Worm (Caenorhabditis elegans) whole organism, mixed stage, embryonic: Measurements from ENCODE around the gene Y57G11C.8.
A peak's percentile ranks its signal among the peaks of the same experiment; 100 is the strongest.

ENCODE experiments used
- M03D4.4 ChIP-seq: sonication (generic microtip); optimal IDR thresholded peaks from 2 replicates; lab custom pipeline; 2017; ENCODE audit warnings: mild to moderate bottlenecking, missing genetic modification characterization, missing compliant biosample characterization
- bed-3 ChIP-seq: fragments of 200-800 bp; sonication (Bioruptor generic); optimal IDR thresholded peaks from 3 replicates; lab custom pipeline; 2018; ENCODE audit warnings: mild to moderate bottlenecking, missing genetic modification characterization, moderate library complexity, missing compliant biosample characterization
- ceh-39 ChIP-seq: fragments of 150-350 bp; optimal IDR thresholded peaks from 2 replicates; lab custom pipeline; 2014; ENCODE audit warnings: missing biosample characterization, missing genetic modification characterization
- ceh-43 ChIP-seq: fragments of 200-800 bp; sonication (Bioruptor generic); optimal IDR thresholded peaks from 2 replicates; lab custom pipeline; 2018; ENCODE audit warnings: mild to moderate bottlenecking, missing genetic modification characterization, moderate library complexity, missing compliant biosample characterization
- ceh-83 ChIP-seq: fragments of 200-800 bp; sonication (Bioruptor generic); optimal IDR thresholded peaks from 2 replicates; lab custom pipeline; 2018; ENCODE audit warnings: mild to moderate bottlenecking, missing genetic modification characterization, missing compliant biosample characterization
- ces-1 ChIP-seq: fragments of 150-350 bp; optimal IDR thresholded peaks from 2 replicates; lab custom pipeline; 2014; ENCODE audit warnings: missing biosample characterization, missing genetic modification reagents, missing genetic modification characterization
- cnd-1 ChIP-seq: fragments of 200-800 bp; sonication (Bioruptor generic); optimal IDR thresholded peaks from 2 replicates; lab custom pipeline; 2018; ENCODE audit warnings: mild to moderate bottlenecking, missing genetic modification characterization, missing compliant biosample characterization
- drap-1 ChIP-seq: fragments of 200-800 bp; sonication (Bioruptor generic); optimal IDR thresholded peaks from 3 replicates; lab custom pipeline; 2018; ENCODE audit warnings: mild to moderate bottlenecking, missing genetic modification characterization, missing compliant biosample characterization
- elt-1 ChIP-seq: sonication (generic microtip); optimal IDR thresholded peaks from 2 replicates; lab custom pipeline; 2017; ENCODE audit warnings: missing genetic modification characterization, mild to moderate bottlenecking, missing compliant biosample characterization, antibody characterized with exemption, moderate library complexity, borderline replicate concordance; ENCODE audit not compliant: insufficient read depth
- elt-3 ChIP-seq: fragments of 150-350 bp; optimal IDR thresholded peaks from 2 replicates; lab custom pipeline; 2014; ENCODE audit warnings: missing biosample characterization, missing genetic modification characterization
- flh-1 ChIP-seq: fragments of 200-800 bp; sonication (Bioruptor generic); optimal IDR thresholded peaks from 2 replicates; lab custom pipeline; 2018; ENCODE audit warnings: mild to moderate bottlenecking, missing genetic modification characterization, moderate library complexity, missing compliant biosample characterization
- ham-2 ChIP-seq: fragments of 200-800 bp; sonication (Bioruptor generic); optimal IDR thresholded peaks from 2 replicates; lab custom pipeline; 2018; ENCODE audit warnings: mild to moderate bottlenecking, missing genetic modification characterization, missing compliant biosample characterization
- hlh-1 ChIP-seq: fragments of 150-350 bp; optimal IDR thresholded peaks from 2 replicates; lab custom pipeline; 2014; ENCODE audit warnings: missing biosample characterization, missing genetic modification reagents, missing genetic modification characterization
- lin-13 ChIP-seq: fragments of 150-350 bp; optimal IDR thresholded peaks from 2 replicates; lab custom pipeline; 2014; ENCODE audit warnings: missing biosample characterization, missing genetic modification characterization
- mab-5 ChIP-seq: fragments of 150-350 bp; optimal IDR thresholded peaks from 2 replicates; lab custom pipeline; 2014; ENCODE audit warnings: missing biosample characterization, missing genetic modification characterization
- mls-2 ChIP-seq: sonication (generic microtip); optimal IDR thresholded peaks from 2 replicates; lab custom pipeline; 2016; ENCODE audit warnings: mild to moderate bottlenecking, missing genetic modification characterization, moderate library complexity, missing compliant biosample characterization
- nhr-12 ChIP-seq: fragments of 150-350 bp; optimal IDR thresholded peaks from 2 replicates; lab custom pipeline; 2014; ENCODE audit warnings: missing biosample characterization, missing genetic modification characterization
- nhr-2 ChIP-seq: fragments of 150-350 bp; optimal IDR thresholded peaks from 2 replicates; lab custom pipeline; 2014; ENCODE audit warnings: missing biosample characterization, missing genetic modification characterization
- nhr-237 ChIP-seq: fragments of 150-350 bp; optimal IDR thresholded peaks from 2 replicates; lab custom pipeline; 2014; ENCODE audit warnings: missing biosample characterization, missing genetic modification characterization
- nhr-28 ChIP-seq: fragments of 150-350 bp; optimal IDR thresholded peaks from 2 replicates; lab custom pipeline; 2014; ENCODE audit warnings: missing biosample characterization, missing genetic modification characterization
- pha-4 ChIP-seq: fragments of 150-350 bp; optimal IDR thresholded peaks from 2 replicates; lab custom pipeline; 2018; ENCODE audit warnings: missing biosample characterization, missing genetic modification reagents, missing genetic modification characterization
- sptf-1 ChIP-seq: sonication (generic microtip); optimal IDR thresholded peaks from 2 replicates; lab custom pipeline; 2017; ENCODE audit warnings: mild to moderate bottlenecking, missing genetic modification characterization, moderate library complexity, missing compliant biosample characterization
- tbx-8 ChIP-seq: fragments of 200-800 bp; sonication (Bioruptor generic); optimal IDR thresholded peaks from 2 replicates; lab custom pipeline; 2018; ENCODE audit warnings: mild to moderate bottlenecking, missing genetic modification characterization, moderate library complexity, missing compliant biosample characterization
- unc-120 ChIP-seq: sonication (generic microtip); optimal IDR thresholded peaks from 2 replicates; lab custom pipeline; 2017; ENCODE audit warnings: missing genetic modification characterization, missing compliant biosample characterization; ENCODE audit not compliant: poor library complexity, severe bottlenecking
- unc-39 ChIP-seq: fragments of 150-350 bp; optimal IDR thresholded peaks from 2 replicates; lab custom pipeline; 2014; ENCODE audit warnings: missing biosample characterization, missing genetic modification characterization
- ztf-11 ChIP-seq: fragments of 150-350 bp; optimal IDR thresholded peaks from 2 replicates; lab custom pipeline; 2014; ENCODE audit warnings: missing biosample characterization, missing genetic modification characterization

Gene Y57G11C.8

ce11 chrIV:14782211-14782610 is 574 bp downstream of the Y57G11C.8 start, which contains the start of gene Y57G11C.1130:
Gene Y57G11C.1130, plus strand, starts transcription at chrIV:14782511.
- TF ChIP-seq ham-2 (GFP tag; lab: Kevin White, UChicago) (no peak), cnd-1 (tag; lab: Kevin White, UChicago) (no peak), mls-2 (tag; lab: Kevin White, UChicago) (no peak), ceh-43 (GFP tag; lab: Kevin White, UChicago) (no peak), hlh-1 (no peak), drap-1 (no peak), elt-3 (tag; lab: Kevin White, UChicago) (no peak), sptf-1 (tag; lab: Kevin White, UChicago) (no peak), bed-3 (no peak), ceh-39 (no peak)

- TF ChIP-seq ces-1 (GFP tag; lab: Kevin White, UChicago) (peak; percentile 37), ham-2 (GFP tag; lab: Kevin White, UChicago) (no peak), nhr-2 (tag; lab: Kevin White, UChicago) (no peak)
- TF ChIP-seq, all 35 proteins: peak for 1
These were observed 2.8 kb downstream of the Y57G11C.8 start, which contains the start of gene nlp-56 for ce11 chrIV:14784481-14784880. Gene nlp-56, minus strand, starts transcription at chrIV:14784737.

- TF ChIP-seq unc-120 (peak; percentile 16), ces-1 (GFP tag; lab: Kevin White, UChicago) (peak; percentile 83), ztf-11 (tag; lab: Kevin White, UChicago) (no peak), flh-1 (GFP tag; lab: Kevin White, UChicago) (no peak), tbx-8 (GFP tag; lab: Kevin White, UChicago) (no peak), mab-5 (no peak), ceh-39 (no peak), mls-2 (tag; lab: Kevin White, UChicago) (no peak), nhr-2 (tag; lab: Kevin White, UChicago) (no peak), elt-3 (tag; lab: Kevin White, UChicago) (no peak), nhr-12 (tag; lab: Kevin White, UChicago) (no peak), elt-1 (tag; lab: Kevin White, UChicago) (no peak), M03D4.4 (tag; lab: Kevin White, UChicago) (peak; percentile 11), lin-13 (no peak), unc-39 (tag; lab: Kevin White, UChicago) (no peak), nhr-28 (no peak), pha-4 (tag; lab: Kevin White, UChicago) (peak; percentile 38), drap-1 (no peak), sptf-1 (tag; lab: Kevin White, UChicago) (no peak)
- TF ChIP-seq, all 35 proteins: peak for 4
These were observed 4.9 kb downstream of the Y57G11C.8 start, which contains the start of gene melo-1 for ce11 chrIV:14786374-14787136. Gene melo-1, plus strand, starts transcription at chrIV:14787031.

- no peak for TF ChIP-seq flh-1 (GFP tag; lab: Kevin White, UChicago)
- TF ChIP-seq ces-1 (GFP tag; lab: Kevin White, UChicago), result peak; percentile 16
- TF ChIP-seq, all 35 proteins: peak for 1
These were observed 8.9 kb downstream of the Y57G11C.8 start for ce11 chrIV:14790579-14790978.

- TF ChIP-seq mls-2 (tag; lab: Kevin White, UChicago), result no peak
- TF ChIP-seq ceh-83 (GFP tag; lab: Kevin White, UChicago), result no peak
- no peak for TF ChIP-seq ztf-11 (tag; lab: Kevin White, UChicago)
- no peak for TF ChIP-seq nhr-237 (tag; lab: Kevin White, UChicago)
- no peak for TF ChIP-seq nhr-28
These were observed 11.1 kb downstream of the Y57G11C.8 start, which contains the start of gene gdi-1 for ce11 chrIV:14792602-14793232. Gene gdi-1, minus strand, starts transcription at chrIV:14792887.
